Worm (Caenorhabditis elegans): Measurements from ENCODE around the gene fbxb-39.
"Not testable (repeated sequence)": the region's sequence is repeated elsewhere in the genome, so short reads cannot be mapped to it uniquely, and the experiment has no call there.

DNA sequence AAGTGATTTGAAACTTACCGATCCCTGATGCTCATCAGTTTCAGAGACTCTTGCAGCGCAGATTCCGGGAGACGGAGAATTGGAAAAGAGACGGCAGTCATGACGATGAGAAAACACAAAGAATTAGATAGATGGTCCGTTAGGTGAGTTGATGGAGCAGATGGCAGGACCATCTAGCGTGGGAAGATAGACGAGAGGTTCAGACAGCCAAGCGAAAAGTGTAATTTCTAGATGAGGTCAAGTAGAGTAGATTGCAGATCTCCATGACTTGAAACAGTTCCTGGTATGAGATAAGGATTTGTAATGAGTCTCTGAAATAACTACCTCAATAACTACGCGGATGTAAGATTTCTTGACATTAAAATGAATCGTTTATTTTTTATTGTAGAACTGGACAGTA lies 44.3 kb downstream of the fbxb-39 start, which contains the start of gene F45D11.11:
- TF ChIP-seq tbx-2 (tag; optimal IDR thresholded peaks at IDR 0.05); ceh-9 (tag; optimal IDR thresholded peaks at IDR 0.05); ref-2 (tag; optimal IDR thresholded peaks at IDR 0.05); sdc-2 (tag; optimal IDR thresholded peaks at IDR 0.05); zip-5 (tag; optimal IDR thresholded peaks at IDR 0.05); elt-2 (tag; optimal IDR thresholded peaks at IDR 0.05); unc-55 (GFP tag; optimal IDR thresholded peaks at IDR 0.05): not testable (repeated sequence)

Data from whole organism, late embryonic.